Worm (Caenorhabditis elegans): ENCODE measurements around the gene C07C7.3.

DNA sequence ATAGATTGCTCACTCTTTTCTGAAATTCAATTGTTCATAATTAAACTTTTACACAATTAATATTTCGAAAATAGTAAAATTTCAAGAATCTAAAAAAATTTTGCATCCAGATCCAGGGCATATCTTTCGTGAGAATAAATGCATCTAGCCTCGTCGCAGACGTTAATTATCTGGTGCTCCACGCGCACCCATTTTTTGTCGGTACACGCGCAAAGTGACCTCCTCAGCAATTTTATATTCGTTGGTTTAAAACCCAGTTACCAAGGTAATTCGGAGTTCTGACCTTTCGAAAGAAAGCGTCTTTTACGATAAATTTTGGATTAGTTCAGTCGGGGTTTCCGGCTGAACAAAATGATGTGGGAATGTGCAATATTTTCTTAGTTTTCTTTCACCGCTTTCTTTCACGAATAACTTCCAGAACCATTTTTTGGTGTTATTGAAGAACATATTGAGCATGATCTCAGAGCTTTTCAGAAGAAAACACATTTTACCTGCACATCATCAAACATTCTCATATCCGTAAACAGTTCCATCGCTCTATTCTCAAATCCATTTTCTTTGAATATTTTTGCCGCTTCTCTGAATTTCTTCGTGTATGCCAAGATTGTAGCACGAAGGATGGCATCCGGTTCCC, 25.6 kb upstream of the C07C7.3 start:
- no peak for TF ChIP-seq sdc-2 (tag; optimal IDR thresholded peaks at IDR 0.05)
- no peak for TF ChIP-seq pha-4 (tag; optimal IDR thresholded peaks at IDR 0.05)
- no peak for TF ChIP-seq ama-1 (optimal IDR thresholded peaks at IDR 0.05)
